Fruit fly (Drosophila melanogaster): ENCODE results near the gene t-cup.

The t-cup gene

dm6 chr2L:12520780-12521526, 23.8 kb upstream of the t-cup start (continued):
- TF ChIP-seq CG1233 (GFP tag; optimal IDR thresholded peaks at IDR 0.05) (no peak), CG13624 (GFP tag; optimal IDR thresholded peaks at IDR 0.05) (peak; percentile 25), CG12299 (tag; optimal IDR thresholded peaks at IDR 0.05) (no peak), nom (GFP tag; optimal IDR thresholded peaks at IDR 0.05) (peak; percentile 74), fu2 (GFP tag; optimal IDR thresholded peaks at IDR 0.05) (no peak), Dref (GFP tag; IDR thresholded peaks at IDR 0.05) (no peak), MBD-R2 (GFP tag; IDR thresholded peaks at IDR 0.05) (no peak), eyg (GFP tag; optimal IDR thresholded peaks at IDR 0.05) (no peak), Eip74EF (GFP tag; optimal IDR thresholded peaks at IDR 0.05) (no peak), CG9817 (tag; optimal IDR thresholded peaks at IDR 0.05) (no peak), CG32532 (GFP tag; IDR thresholded peaks at IDR 0.05) (no peak; the same call in 1 of the 2 replicates), disco-r (GFP tag; optimal IDR thresholded peaks at IDR 0.05) (no peak), CG3281 (GFP tag; optimal IDR thresholded peaks at IDR 0.05) (no peak)

- TF ChIP-seq chinmo (GFP tag; IDR thresholded peaks at IDR 0.05; ENCODE audit: partially characterized antibody) = peak; percentile 43; the same call in 1 of the 4 replicates
- TF ChIP-seq HmgD (GFP tag; optimal IDR thresholded peaks at IDR 0.05) = peak; percentile 90
- TF ChIP-seq gcm2 (GFP tag; optimal IDR thresholded peaks at IDR 0.05) = no peak
- TF ChIP-seq CG2712 (tag; optimal IDR thresholded peaks at IDR 0.05) = peak; percentile 21
- TF ChIP-seq tll (GFP tag; optimal IDR thresholded peaks at IDR 0.05) = no peak
- TF ChIP-seq CG8281 (tag; optimal IDR thresholded peaks at IDR 0.05) = no peak
- TF ChIP-seq Pdp1 (GFP tag; optimal IDR thresholded peaks at IDR 0.05) = peak in 1 of 2 experiments; percentile 26
- TF ChIP-seq Dbx (GFP tag; IDR thresholded peaks at IDR 0.05) = 0 out of 3 replicates have a peak, but pooled peaks have one; percentile 18
- peak; percentile 41 for TF ChIP-seq cad (GFP tag; optimal IDR thresholded peaks at IDR 0.05)
- peak; percentile 26 for TF ChIP-seq Myb (GFP tag; optimal IDR thresholded peaks at IDR 0.05)
- TF ChIP-seq CG17912 (GFP tag; optimal IDR thresholded peaks at IDR 0.05) = no peak
- TF ChIP-seq nmo (GFP tag; optimal IDR thresholded peaks at IDR 0.05) = peak; percentile 61
- peak; percentile 96 for TF ChIP-seq Dp (GFP tag; optimal IDR thresholded peaks at IDR 0.05)
- no peak for TF ChIP-seq Aef1 (GFP tag; IDR thresholded peaks at IDR 0.05)
- TF ChIP-seq Ets97D (GFP tag; optimal IDR thresholded peaks at IDR 0.05) = peak; percentile 38
- no peak for TF ChIP-seq CG4404 (GFP tag; IDR thresholded peaks at IDR 0.05)
- TF ChIP-seq CG31365 (tag; optimal IDR thresholded peaks at IDR 0.05) = peak; percentile 100
- no peak for TF ChIP-seq gsb (GFP tag; IDR thresholded peaks at IDR 0.05)
- TF ChIP-seq knrl (GFP tag; IDR thresholded peaks at IDR 0.05; ENCODE audit: partially characterized antibody) = peak; percentile 92
- peak; percentile 65; the same call in 2 of the 3 replicates for TF ChIP-seq CG11560 (tag; IDR thresholded peaks at IDR 0.05)
- TF ChIP-seq CG15073 (GFP tag; optimal IDR thresholded peaks at IDR 0.05) = no peak
- no peak for TF ChIP-seq H15 (GFP tag; IDR thresholded peaks at IDR 0.05)
- peak; percentile 23 for TF ChIP-seq CG12769 (tag; optimal IDR thresholded peaks at IDR 0.05)
- peak; percentile 84 for TF ChIP-seq Bgb (GFP tag; IDR thresholded peaks at IDR 0.05; ENCODE audit: partially characterized antibody)
- TF ChIP-seq bbx (GFP tag; IDR thresholded peaks at IDR 0.05; ENCODE audit: partially characterized antibody) = peak; percentile 64
- TF ChIP-seq CG42726 (GFP tag; IDR thresholded peaks at IDR 0.05; ENCODE audit: partially characterized antibody) = peak; percentile 86
- TF ChIP-seq CG11695 (GFP tag; IDR thresholded peaks at IDR 0.05) = no peak
- TF ChIP-seq hbn (GFP tag; IDR thresholded peaks at IDR 0.05; ENCODE audit: partially characterized antibody) = no peak
- TF ChIP-seq HmgZ (tag; optimal IDR thresholded peaks at IDR 0.05) = peak; percentile 71
- peak; percentile 88; the same call in 1 of the 2 replicates for TF ChIP-seq CG14441 (GFP tag; IDR thresholded peaks at IDR 0.05)
- no peak for TF ChIP-seq croc (GFP tag; conservative IDR thresholded peaks at IDR 0.05)
- TF ChIP-seq Poxn (GFP tag; IDR thresholded peaks at IDR 0.05) = no peak
- peak in 1 of 2 experiments; percentile 84 for TF ChIP-seq Dfd (GFP tag; optimal IDR thresholded peaks at IDR 0.05)
- TF ChIP-seq ab (GFP tag; optimal IDR thresholded peaks at IDR 0.05) = no peak
- TF ChIP-seq Asciz (GFP tag; optimal IDR thresholded peaks at IDR 0.05) = no peak
Observed at dm6 chr2L:12520254-12520653, 23.1 kb upstream of the t-cup start.
